Fruit fly (Drosophila melanogaster): ENCODE results near the gene DIP-iota.
A peak's percentile ranks its signal among the peaks of the same experiment; 100 is the strongest.

The DIP-iota gene

DNA sequence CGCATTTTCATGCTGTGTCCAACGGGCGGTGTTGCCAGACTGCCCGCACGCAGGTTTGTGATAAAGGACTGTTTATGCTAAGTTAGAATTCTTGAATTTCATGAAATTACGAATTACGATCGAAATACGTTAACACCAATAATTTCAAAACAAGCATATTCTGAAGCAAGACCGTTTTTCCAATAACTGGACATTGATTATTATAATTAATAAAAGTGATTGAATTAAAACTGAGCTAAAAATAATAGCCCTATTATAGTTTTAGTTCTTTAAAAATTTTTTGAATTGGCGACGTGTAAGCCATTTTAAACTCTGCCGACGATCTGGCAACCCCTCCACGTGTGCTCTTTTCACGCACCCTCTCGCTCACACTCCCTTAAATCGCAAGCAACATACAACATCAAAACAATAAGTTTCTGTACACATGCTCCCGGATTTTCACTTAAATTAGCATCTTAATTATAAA lies 26.7 kb upstream of the DIP-iota start (continued):
- TF ChIP-seq CG42726 (GFP tag; IDR thresholded peaks at IDR 0.05; ENCODE audit: partially characterized antibody) = no peak
- TF ChIP-seq jing (GFP tag; optimal IDR thresholded peaks at IDR 0.05) = peak; percentile 87
- TF ChIP-seq pros (GFP tag; optimal IDR thresholded peaks at IDR 0.05) = peak; percentile 33
- peak; percentile 95 for TF ChIP-seq slbo (GFP tag; IDR thresholded peaks at IDR 0.05)
- peak; percentile 96 for TF ChIP-seq Oli (tag; optimal IDR thresholded peaks at IDR 0.05)
- peak; percentile 91 for TF ChIP-seq al (GFP tag; IDR thresholded peaks at IDR 0.05)
- peak; percentile 85 for TF ChIP-seq NC2β (GFP tag; optimal IDR thresholded peaks at IDR 0.05)
- peak; percentile 85 for TF ChIP-seq chm (GFP tag; IDR thresholded peaks at IDR 0.05)
- peak; percentile 93 for TF ChIP-seq CG9932 (GFP tag; IDR thresholded peaks at IDR 0.05)
- TF ChIP-seq bowl (GFP tag; IDR thresholded peaks at IDR 0.05) = peak; percentile 85
- TF ChIP-seq jumu (GFP tag; optimal IDR thresholded peaks at IDR 0.05) = peak; percentile 88
- peak; percentile 80 for TF ChIP-seq CG11093 (GFP tag; IDR thresholded peaks at IDR 0.05)
- TF ChIP-seq tgo (GFP tag; IDR thresholded peaks at IDR 0.05) = peak; percentile 94
- TF ChIP-seq CG31224 (GFP tag; IDR thresholded peaks at IDR 0.05) = peak; percentile 88
- TF ChIP-seq lbe (GFP tag; optimal IDR thresholded peaks at IDR 0.05) = peak; percentile 87
- TF ChIP-seq cas (GFP tag; IDR thresholded peaks at IDR 0.05) = peak; percentile 86
- TF ChIP-seq zfh1 (GFP tag; IDR thresholded peaks at IDR 0.05) = peak; percentile 90
- peak; percentile 92 for TF ChIP-seq CG17385 (GFP tag; optimal IDR thresholded peaks at IDR 0.05)
- peak; percentile 90 for TF ChIP-seq CG15514 (GFP tag; optimal IDR thresholded peaks at IDR 0.05)
- TF ChIP-seq CG15269 (tag; optimal IDR thresholded peaks at IDR 0.05) = peak; percentile 96
- peak; percentile 63 for TF ChIP-seq gt (GFP tag; IDR thresholded peaks at IDR 0.05)
- peak; percentile 83 for TF ChIP-seq CG6654 (GFP tag; optimal IDR thresholded peaks at IDR 0.05)
- TF ChIP-seq CG15696 (tag; optimal IDR thresholded peaks at IDR 0.05) = peak; percentile 96
- TF ChIP-seq Fer3 (tag; optimal IDR thresholded peaks at IDR 0.05) = peak; percentile 95
- TF ChIP-seq CG12155 (GFP tag; optimal IDR thresholded peaks at IDR 0.05) = peak; percentile 95
- TF ChIP-seq crc (GFP tag; optimal IDR thresholded peaks at IDR 0.05) = peak; percentile 80
- TF ChIP-seq stc (GFP tag; IDR thresholded peaks at IDR 0.05) = peak; percentile 92
- TF ChIP-seq CG15601 (tag; optimal IDR thresholded peaks at IDR 0.05) = peak; percentile 92
- TF ChIP-seq CG32772 (GFP tag; IDR thresholded peaks at IDR 0.05) = peak; percentile 89
- peak; percentile 90 for TF ChIP-seq CG14050 (GFP tag; IDR thresholded peaks at IDR 0.05)
- peak; percentile 98 for TF ChIP-seq Max (GFP tag; optimal IDR thresholded peaks at IDR 0.05)
- peak; percentile 46 for TF ChIP-seq BEAF-32 (GFP tag; optimal IDR thresholded peaks at IDR 0.05)
- no peak for TF ChIP-seq vnd (GFP tag; IDR thresholded peaks at IDR 0.05; ENCODE audit: partially characterized antibody)
- peak; percentile 93 for TF ChIP-seq Dek (tag; optimal IDR thresholded peaks at IDR 0.05)
- peak; percentile 89 for TF ChIP-seq CG2889 (GFP tag; IDR thresholded peaks at IDR 0.05)
- no peak for TF ChIP-seq Bgb (GFP tag; IDR thresholded peaks at IDR 0.05; ENCODE audit: partially characterized antibody)
- peak; percentile 97 for TF ChIP-seq CG9727 (GFP tag; optimal IDR thresholded peaks at IDR 0.05)
- TF ChIP-seq Dip2 (GFP tag; IDR thresholded peaks at IDR 0.05) = peak; percentile 46; the same call in 1 of the 2 replicates
- TF ChIP-seq CG7556 (GFP tag; optimal IDR thresholded peaks at IDR 0.05) = peak; percentile 96
- peak; percentile 87 for TF ChIP-seq sd (tag; optimal IDR thresholded peaks at IDR 0.05)
- peak; percentile 95 for TF ChIP-seq ewg (GFP tag; optimal IDR thresholded peaks at IDR 0.05)
- TF ChIP-seq CG18764 (GFP tag; optimal IDR thresholded peaks at IDR 0.05) = peak; percentile 91
- TF ChIP-seq E2f1 (GFP tag; IDR thresholded peaks at IDR 0.05) = peak; percentile 91
- TF ChIP-seq ERR (GFP tag; optimal IDR thresholded peaks at IDR 0.05) = peak; percentile 81
- TF ChIP-seq Nf-YA (GFP tag; IDR thresholded peaks at IDR 0.05) = peak; percentile 65
- TF ChIP-seq Dbx (GFP tag; IDR thresholded peaks at IDR 0.05) = peak; percentile 94
- TF ChIP-seq wek (GFP tag; optimal IDR thresholded peaks at IDR 0.05) = peak; percentile 79
- TF ChIP-seq grn (GFP tag; optimal IDR thresholded peaks at IDR 0.05) = peak; percentile 79
- peak; percentile 97 for TF ChIP-seq Hmr (GFP tag; optimal IDR thresholded peaks at IDR 0.05)
- TF ChIP-seq CG12299 (tag; optimal IDR thresholded peaks at IDR 0.05) = peak; percentile 93
- peak; percentile 91 for TF ChIP-seq Usf (GFP tag; optimal IDR thresholded peaks at IDR 0.05)
